Fruit fly (Drosophila melanogaster) whole organism, embryonic: ENCODE measurements around the gene CG13021.

Experiments used
- C15 ChIP-seq: fragments of 200-800 bp; sonication (Bioruptor generic); IDR thresholded peaks from 3 replicates; pipeline ENCODE4 v1.3.6; 2022; ENCODE audit warnings: missing biosample characterization, missing genetic modification characterization
- CG10267 ChIP-seq: fragments of 200-800 bp; sonication (Bioruptor generic); optimal IDR thresholded peaks from 2 replicates; lab custom pipeline; 2018; ENCODE audit warnings: missing biosample characterization, mild to moderate bottlenecking, missing genetic modification characterization, moderate library complexity
- CG10543 ChIP-seq: fragments of 200-800 bp; sonication (Bioruptor generic); optimal IDR thresholded peaks from 3 replicates; lab custom pipeline; 2017; ENCODE audit warnings: missing biosample characterization, mild to moderate bottlenecking, missing genetic modification characterization, moderate library complexity
- CG11723 ChIP-seq: fragments of 200-800 bp; sonication (Bioruptor generic); optimal IDR thresholded peaks from 2 replicates; lab custom pipeline; 2017; ENCODE audit warnings: missing biosample characterization, mild to moderate bottlenecking, missing genetic modification characterization
- CG12769 ChIP-seq: fragments of 200-800 bp; sonication (Bioruptor generic); optimal IDR thresholded peaks from 2 replicates; lab custom pipeline; 2019; ENCODE audit warnings: missing biosample characterization, mild to moderate bottlenecking, missing genetic modification characterization, moderate library complexity
- CG13296 ChIP-seq: fragments of 200-800 bp; sonication (Bioruptor generic); optimal IDR thresholded peaks from 3 replicates; lab custom pipeline; 2018; ENCODE audit warnings: missing biosample characterization, mild to moderate bottlenecking, missing genetic modification characterization
- CG14050 ChIP-seq: fragments of 200-800 bp; sonication (Bioruptor generic); IDR thresholded peaks from 3 replicates; pipeline ENCODE4 v1.3.6; 2022; ENCODE audit warnings: missing biosample characterization, missing genetic modification characterization
- CG17612 ChIP-seq: fragments of 200-800 bp; sonication (Bioruptor generic); IDR thresholded peaks from 2 replicates; pipeline ENCODE4 v1.3.6; 2022; ENCODE audit warnings: missing biosample characterization, missing genetic modification characterization
- CG17912 ChIP-seq: fragments of 200-800 bp; sonication (Bioruptor generic); optimal IDR thresholded peaks from 2 replicates; lab custom pipeline; 2018; ENCODE audit warnings: missing biosample characterization, mild to moderate bottlenecking, missing genetic modification characterization
- CG2199 ChIP-seq: fragments of 200-800 bp; sonication (Bioruptor generic); IDR thresholded peaks from 3 replicates; pipeline ENCODE4 v1.3.6; 2022; ENCODE audit warnings: missing biosample characterization, missing genetic modification characterization
- CG30020 ChIP-seq: fragments of 200-800 bp; optimal IDR thresholded peaks from 2 replicates; lab custom pipeline; 2019; ENCODE audit warnings: missing biosample characterization, mild to moderate bottlenecking, missing genetic modification characterization, moderate library complexity
- CG3838 ChIP-seq: fragments of 200-800 bp; sonication (Bioruptor generic); optimal IDR thresholded peaks from 3 replicates; lab custom pipeline; 2016; ENCODE audit warnings: missing biosample characterization, missing genetic modification characterization
- CG4617 ChIP-seq: fragments of 200-800 bp; sonication (Bioruptor generic); optimal IDR thresholded peaks from 3 replicates; lab custom pipeline; 2016; ENCODE audit warnings: missing biosample characterization, missing genetic modification characterization, borderline replicate concordance
- CG7556 ChIP-seq: fragments of 200-800 bp; sonication (Bioruptor generic); optimal IDR thresholded peaks from 2 replicates; lab custom pipeline; 2017; ENCODE audit warnings: missing biosample characterization, mild to moderate bottlenecking, missing genetic modification characterization
- CG7786 ChIP-seq: fragments of 200-800 bp; sonication (Bioruptor generic); optimal IDR thresholded peaks from 2 replicates; lab custom pipeline; 2016; ENCODE audit warnings: missing biosample characterization, missing genetic modification characterization
- CG9609 ChIP-seq: fragments of 200-800 bp; sonication (Bioruptor generic); optimal IDR thresholded peaks from 3 replicates; lab custom pipeline; 2016; ENCODE audit warnings: missing biosample characterization, missing genetic modification characterization
- CTCF ChIP-seq: fragments of 200-800 bp; sonication (Bioruptor generic); optimal IDR thresholded peaks from 2 replicates; lab custom pipeline; 2017; ENCODE audit warnings: missing biosample characterization, mild to moderate bottlenecking, missing genetic modification characterization, moderate library complexity
- CkIIα-i1 ChIP-seq: fragments of 200-800 bp; sonication (Bioruptor generic); IDR thresholded peaks from 2 replicates; pipeline ENCODE4 v1.3.6; 2022; ENCODE audit warnings: missing biosample characterization, missing genetic modification characterization
- Deaf1 ChIP-seq: fragments of 200-800 bp; optimal IDR thresholded peaks from 3 replicates; lab custom pipeline; 2019; ENCODE audit warnings: missing biosample characterization, mild to moderate bottlenecking, missing genetic modification characterization, moderate library complexity
- Dfd ChIP-seq, 2 experiments: fragments of >200 bp; optimal IDR thresholded peaks; 2 replicates each; lab custom pipeline; 2017; ENCODE audit warnings: missing biosample characterization in 2 of 2, missing genetic modification characterization in 2 of 2
- ERR ChIP-seq: fragments of 200-800 bp; sonication (Bioruptor generic); optimal IDR thresholded peaks from 2 replicates; lab custom pipeline; 2016; ENCODE audit warnings: missing biosample characterization, missing genetic modification characterization
- Ets65A ChIP-seq: fragments of 200-800 bp; sonication (Bioruptor generic); peaks from one replicate; lab custom pipeline; 2016; ENCODE audit warnings: missing biosample characterization, missing genetic modification characterization
- HLH4C ChIP-seq: fragments of 200-800 bp; sonication (Bioruptor generic); IDR thresholded peaks from 3 replicates; pipeline ENCODE4 v1.3.6; 2022; ENCODE audit warnings: missing biosample characterization, missing genetic modification characterization; ENCODE audit not compliant: partially characterized antibody
- Kr ChIP-seq: fragments of 200-800 bp; sonication (Bioruptor generic); optimal IDR thresholded peaks from 2 replicates; lab custom pipeline; 2017; ENCODE audit warnings: missing biosample characterization, mild to moderate bottlenecking, missing genetic modification characterization
- Med ChIP-seq: fragments of 200-800 bp; sonication (Bioruptor generic); peaks from one replicate; lab custom pipeline; 2016; ENCODE audit warnings: missing biosample characterization, missing genetic modification characterization, mild to moderate bottlenecking, inconsistent platforms, moderate library complexity
- Opbp ChIP-seq: fragments of 200-800 bp; sonication (Bioruptor generic); IDR thresholded peaks from 3 replicates; pipeline ENCODE4 v1.3.6; 2022; ENCODE audit warnings: missing biosample characterization, missing genetic modification characterization; ENCODE audit not compliant: partially characterized antibody
- Side ChIP-seq: fragments of 200-800 bp; sonication (Bioruptor generic); optimal IDR thresholded peaks from 2 replicates; lab custom pipeline; 2016; ENCODE audit warnings: missing biosample characterization, missing genetic modification characterization
- TFAM ChIP-seq: fragments of 200-800 bp; sonication (Bioruptor generic); optimal IDR thresholded peaks from 2 replicates; lab custom pipeline; 2017; ENCODE audit warnings: missing biosample characterization, missing genetic modification characterization, inconsistent platforms
- Trl ChIP-seq, 3 experiments: fragments of >200 bp in 2 of 3; fragments of 200-800 bp in 1 of 3; sonication (Bioruptor generic) in 1 of 3; optimal IDR thresholded peaks; 2 replicates in 1 of 3; 3 replicates in 2 of 3; lab custom pipeline; 2016 to 2017; ENCODE audit warnings: missing biosample characterization in 1 of 3, missing genetic modification characterization in 1 of 3
- ash1 ChIP-seq: fragments of 200-800 bp; sonication (Bioruptor generic); optimal IDR thresholded peaks from 2 replicates; lab custom pipeline; 2018; ENCODE audit warnings: missing biosample characterization, mild to moderate bottlenecking, missing genetic modification characterization
- ato ChIP-seq: fragments of 200-800 bp; sonication (Bioruptor generic); IDR thresholded peaks from 2 replicates; pipeline ENCODE4 v1.3.6; 2022; ENCODE audit warnings: missing biosample characterization, missing genetic modification characterization; ENCODE audit not compliant: partially characterized antibody
- cas ChIP-seq: fragments of 200-800 bp; sonication (Bioruptor generic); IDR thresholded peaks from 2 replicates; pipeline ENCODE4 v1.3.6; 2022; ENCODE audit warnings: missing biosample characterization, missing genetic modification characterization
- cg ChIP-seq: fragments of 200-800 bp; sonication (Bioruptor generic); optimal IDR thresholded peaks from 3 replicates; lab custom pipeline; 2019; ENCODE audit warnings: missing biosample characterization, mild to moderate bottlenecking, missing genetic modification characterization, moderate library complexity
- crp ChIP-seq, 2 experiments: fragments of 200-800 bp; sonication (Bioruptor generic); optimal IDR thresholded peaks; 2 replicates in 1 of 2; 3 replicates in 1 of 2; lab custom pipeline; 2017; ENCODE audit warnings: missing biosample characterization in 2 of 2, missing genetic modification characterization in 2 of 2, mild to moderate bottlenecking in 1 of 2, moderate library complexity in 1 of 2
- dysf ChIP-seq: fragments of 200-800 bp; sonication (Bioruptor generic); IDR thresholded peaks from 3 replicates; pipeline ENCODE4 v1.3.6; 2022; ENCODE audit warnings: missing biosample characterization, missing genetic modification characterization
- emc ChIP-seq: fragments of 200-800 bp; sonication (Bioruptor generic); optimal IDR thresholded peaks from 2 replicates; lab custom pipeline; 2016; ENCODE audit warnings: missing biosample characterization, missing genetic modification characterization
- ems ChIP-seq: fragments of 200-800 bp; sonication (Bioruptor generic); optimal IDR thresholded peaks from 3 replicates; lab custom pipeline; 2016; ENCODE audit warnings: missing biosample characterization, missing genetic modification characterization
- en ChIP-seq: fragments of 200-800 bp; sonication (Bioruptor generic); optimal IDR thresholded peaks from 2 replicates; lab custom pipeline; 2016; ENCODE audit warnings: missing biosample characterization, missing genetic modification characterization
- exex ChIP-seq: fragments of 200-800 bp; sonication (Bioruptor generic); optimal IDR thresholded peaks from 4 replicates; lab custom pipeline; 2018; ENCODE audit warnings: missing biosample characterization, mild to moderate bottlenecking, missing genetic modification characterization, moderate library complexity
- fd3F ChIP-seq: fragments of 200-800 bp; sonication (Bioruptor generic); optimal IDR thresholded peaks from 2 replicates; lab custom pipeline; 2018; ENCODE audit warnings: missing biosample characterization, mild to moderate bottlenecking, missing genetic modification characterization, moderate library complexity
- her ChIP-seq: fragments of 200-800 bp; sonication (Bioruptor generic); optimal IDR thresholded peaks from 2 replicates; lab custom pipeline; 2016; ENCODE audit warnings: missing biosample characterization, missing genetic modification characterization
- nau ChIP-seq: fragments of 200-800 bp; sonication (Bioruptor generic); optimal IDR thresholded peaks from 3 replicates; lab custom pipeline; 2017; ENCODE audit warnings: missing biosample characterization, mild to moderate bottlenecking, missing genetic modification characterization, missing genetic modification reagents
- psq ChIP-seq: fragments of 200-800 bp; sonication (Bioruptor generic); optimal IDR thresholded peaks from 2 replicates; lab custom pipeline; 2017; ENCODE audit warnings: missing biosample characterization, missing genetic modification characterization
- sd ChIP-seq: fragments of 200-800 bp; sonication (Bioruptor generic); optimal IDR thresholded peaks from 3 replicates; lab custom pipeline; 2018; ENCODE audit warnings: missing biosample characterization, mild to moderate bottlenecking, missing genetic modification characterization, moderate library complexity
- sim ChIP-seq: fragments of 200-800 bp; sonication (Bioruptor generic); IDR thresholded peaks from 2 replicates; pipeline ENCODE4 v1.3.6; 2022; ENCODE audit warnings: missing biosample characterization, missing genetic modification characterization
- ssp ChIP-seq: fragments of 200-800 bp; sonication (Bioruptor generic); IDR thresholded peaks from 2 replicates; pipeline ENCODE4 v1.3.6; 2022; ENCODE audit warnings: missing biosample characterization, missing genetic modification characterization
- twi ChIP-seq: fragments of 200-800 bp; optimal IDR thresholded peaks from 2 replicates; lab custom pipeline; 2019; ENCODE audit warnings: missing biosample characterization, mild to moderate bottlenecking, missing genetic modification characterization, moderate library complexity
- usp ChIP-seq: fragments of >200 bp; optimal IDR thresholded peaks from 2 replicates; lab custom pipeline; 2017; ENCODE audit warnings: missing biosample characterization, missing genetic modification characterization
- vnd ChIP-seq: fragments of 200-800 bp; sonication (Bioruptor generic); IDR thresholded peaks from 3 replicates; pipeline ENCODE4 v1.3.6; 2022; ENCODE audit warnings: missing biosample characterization, missing genetic modification characterization; ENCODE audit not compliant: partially characterized antibody
- z ChIP-seq: fragments of 200-800 bp; sonication (Bioruptor generic); IDR thresholded peaks from 3 replicates; pipeline ENCODE4 v1.3.6; 2022; ENCODE audit warnings: missing biosample characterization, missing genetic modification characterization
- zf30C ChIP-seq: fragments of 200-800 bp; sonication (Bioruptor generic); optimal IDR thresholded peaks from 3 replicates; lab custom pipeline; 2018; ENCODE audit warnings: missing biosample characterization, mild to moderate bottlenecking, missing genetic modification characterization

The CG13021 gene

dm6 chrX:3557512-3557911 lies 43.4 kb downstream of the CG13021 start, which contains the start of gene ppk8:
Gene ppk8, plus strand, starts transcription at chrX:3557812.
- TF ChIP-seq CG17912 (GFP tag; lab: Kevin White, UChicago) (no peak), CG3838 (GFP tag; lab: Kevin White, UChicago) (no peak), crp (GFP tag; optimal IDR thresholded peaks at IDR 0.05; lab: Kevin White, UChicago) (no peak), Kr (GFP tag; lab: Kevin White, UChicago) (no peak), CG10267 (tag; lab: Kevin White, UChicago) (no peak), zf30C (GFP tag; lab: Kevin White, UChicago) (no peak), CG14050 (GFP tag; lab: Robert Waterston, UW) (no peak), HLH4C (no peak), CG2199 (GFP tag; lab: Robert Waterston, UW) (no peak), fd3F (GFP tag; lab: Kevin White, UChicago) (no peak)
- TF ChIP-seq, all 482 proteins: peak for 0

- TF ChIP-seq nau (GFP tag; lab: Kevin White, UChicago) (no peak), Deaf1 (no peak), CG12769 (tag; lab: Kevin White, UChicago) (no peak), CG30020 (tag; lab: Kevin White, UChicago) (no peak), ssp (GFP tag; lab: Robert Waterston, UW) (no peak), CG4617 (no peak), en (GFP tag; lab: Kevin White, UChicago) (no peak), ERR (no peak), Dfd (GFP tag; optimal IDR thresholded peaks at IDR 0.05; lab: Kevin White, UChicago) (peak in 1 of 2 experiments; percentile 46), CG13296 (GFP tag; lab: Kevin White, UChicago) (no peak), twi (peak; percentile 49), usp (GFP tag; lab: Kevin White, UChicago) (no peak), Opbp (GFP tag; lab: Robert Waterston, UW) (no peak), cg (GFP tag; lab: Kevin White, UChicago) (peak; percentile 58), Side (no peak), z (GFP tag; lab: Robert Waterston, UW) (no peak), exex (tag; lab: Kevin White, UChicago) (no peak), sim (GFP tag; lab: Robert Waterston, UW) (no peak), Trl (optimal IDR thresholded peaks at IDR 0.05; lab: Kevin White, UChicago) (no peak), Trl (GFP tag; optimal IDR thresholded peaks at IDR 0.05; lab: Kevin White, UChicago) (no peak), emc (GFP tag; lab: Kevin White, UChicago) (no peak), vnd (GFP tag; lab: Robert Waterston, UW) (no peak), ems (no peak), dysf (GFP tag; lab: Robert Waterston, UW) (no peak), sd (tag; lab: Kevin White, UChicago) (no peak), Ets65A (peak; percentile 25), CG7786 (GFP tag; lab: Kevin White, UChicago) (no peak), C15 (no peak), cas (GFP tag; lab: Robert Waterston, UW) (no peak), Med (peak; percentile 18), her (GFP tag; lab: Kevin White, UChicago) (no peak), CG11723 (no peak), TFAM (GFP tag; lab: Kevin White, UChicago) (no peak), CTCF (GFP tag; lab: Kevin White, UChicago) (no peak), CG7556 (GFP tag; lab: Kevin White, UChicago) (no peak), CG9609 (no peak), CkIIα-i1 (GFP tag; lab: Robert Waterston, UW) (no peak), CG17612 (GFP tag; lab: Robert Waterston, UW) (no peak), CG10543 (GFP tag; lab: Kevin White, UChicago) (no peak), ato (GFP tag; lab: Robert Waterston, UW) (no peak), psq (GFP tag; lab: Kevin White, UChicago) (no peak), ash1 (GFP tag; lab: Kevin White, UChicago) (no peak)
Observed at dm6 chrX:3558372-3558771, 44.3 kb downstream of the CG13021 start.
